Worm (Caenorhabditis elegans) whole organism, late embryonic: Measurements from ENCODE around the gene cox-18.
"Not testable (repeated sequence)": the region's sequence is repeated elsewhere in the genome, so short reads cannot be mapped to it uniquely, and the experiment has no call there.

Experiments
- C08G9.2 ChIP-seq: sonication (generic microtip); optimal IDR thresholded peaks from 2 replicates; lab custom pipeline; 2016; ENCODE audit warnings: mild to moderate bottlenecking, missing genetic modification characterization, moderate library complexity, missing compliant biosample characterization
- F13H6.1 ChIP-seq: sonication (generic microtip); optimal IDR thresholded peaks from 2 replicates; lab custom pipeline; 2016; ENCODE audit warnings: missing genetic modification characterization, missing compliant biosample characterization
- T23F11.4 ChIP-seq: fragments of 200-800 bp; sonication (Bioruptor generic); optimal IDR thresholded peaks from 2 replicates; lab custom pipeline; 2018; ENCODE audit warnings: mild to moderate bottlenecking, missing genetic modification characterization, missing compliant biosample characterization
- ahr-1 ChIP-seq: sonication (generic microtip); optimal IDR thresholded peaks from 2 replicates; lab custom pipeline; 2016; ENCODE audit warnings: missing genetic modification characterization, missing compliant biosample characterization
- ceh-14 ChIP-seq: sonication (generic microtip); optimal IDR thresholded peaks from 2 replicates; lab custom pipeline; 2016; ENCODE audit warnings: missing genotype, missing genetic modification characterization, missing compliant biosample characterization
- ceh-18 ChIP-seq: sonication (generic microtip); optimal IDR thresholded peaks from 2 replicates; lab custom pipeline; 2016; ENCODE audit warnings: missing genetic modification characterization, missing compliant biosample characterization
- ceh-19 ChIP-seq: fragments of 200-800 bp; sonication (Bioruptor generic); optimal IDR thresholded peaks from 2 replicates; lab custom pipeline; 2018; ENCODE audit warnings: mild to moderate bottlenecking, missing genetic modification characterization, missing compliant biosample characterization
- ceh-2 ChIP-seq: sonication (generic microtip); optimal IDR thresholded peaks from 2 replicates; lab custom pipeline; 2016; ENCODE audit warnings: missing genotype, missing genetic modification characterization, missing compliant biosample characterization
- ceh-34 ChIP-seq: sonication (generic microtip); optimal IDR thresholded peaks from 2 replicates; lab custom pipeline; 2016; ENCODE audit warnings: mild to moderate bottlenecking, missing genetic modification characterization, missing compliant biosample characterization
- ceh-48 ChIP-seq: sonication (generic microtip); optimal IDR thresholded peaks from 2 replicates; lab custom pipeline; 2016; ENCODE audit warnings: missing genetic modification characterization, inconsistent platforms, missing compliant biosample characterization
- ceh-9 ChIP-seq: sonication (generic microtip); optimal IDR thresholded peaks from 2 replicates; lab custom pipeline; 2016; ENCODE audit warnings: mild to moderate bottlenecking, missing genetic modification characterization, inconsistent platforms, missing compliant biosample characterization
- dve-1 ChIP-seq: sonication (generic microtip); optimal IDR thresholded peaks from 2 replicates; lab custom pipeline; 2017; ENCODE audit warnings: antibody characterized with exemption, mild to moderate bottlenecking, missing genetic modification characterization, missing compliant biosample characterization
- elt-2 ChIP-seq: sonication (generic microtip); optimal IDR thresholded peaks from 2 replicates; lab custom pipeline; 2016; ENCODE audit warnings: missing genetic modification reagents, missing genetic modification characterization, missing compliant biosample characterization
- elt-4 ChIP-seq: sonication (generic microtip); optimal IDR thresholded peaks from 2 replicates; lab custom pipeline; 2016; ENCODE audit warnings: missing genetic modification characterization, missing compliant biosample characterization
- ets-4 ChIP-seq: sonication (generic microtip); optimal IDR thresholded peaks from 2 replicates; lab custom pipeline; 2016; ENCODE audit warnings: missing genetic modification characterization, missing compliant biosample characterization
- fax-1 ChIP-seq: sonication (generic microtip); optimal IDR thresholded peaks from 2 replicates; lab custom pipeline; 2016; ENCODE audit warnings: missing genotype, missing genetic modification characterization, missing compliant biosample characterization
- gmeb-2 ChIP-seq: sonication (generic microtip); optimal IDR thresholded peaks from 2 replicates; lab custom pipeline; 2016; ENCODE audit warnings: missing genetic modification characterization, inconsistent platforms, missing compliant biosample characterization
- hlh-13 ChIP-seq: fragments of 200-800 bp; sonication (Bioruptor generic); optimal IDR thresholded peaks from 2 replicates; lab custom pipeline; 2018; ENCODE audit warnings: mild to moderate bottlenecking, missing genetic modification characterization, missing compliant biosample characterization
- hlh-8 ChIP-seq: sonication (generic microtip); optimal IDR thresholded peaks from 2 replicates; lab custom pipeline; 2016; ENCODE audit warnings: missing genotype, missing genetic modification characterization, missing compliant biosample characterization
- lin-11 ChIP-seq: fragments of 200-800 bp; sonication (Bioruptor generic); optimal IDR thresholded peaks from 2 replicates; lab custom pipeline; 2018; ENCODE audit warnings: mild to moderate bottlenecking, missing genetic modification characterization, missing compliant biosample characterization
- mec-3 ChIP-seq: sonication (generic microtip); optimal IDR thresholded peaks from 2 replicates; lab custom pipeline; 2016; ENCODE audit warnings: borderline replicate concordance, missing genetic modification characterization, missing compliant biosample characterization
- nfya-1 ChIP-seq: sonication (generic microtip); optimal IDR thresholded peaks from 2 replicates; lab custom pipeline; 2017; ENCODE audit warnings: missing genetic modification characterization, mild to moderate bottlenecking, missing compliant biosample characterization, antibody characterized with exemption, moderate library complexity
- nhr-11 ChIP-seq: fragments of 150-350 bp; optimal IDR thresholded peaks from 2 replicates; lab custom pipeline; 2014; ENCODE audit warnings: missing biosample characterization, missing genetic modification characterization
- npax-4 ChIP-seq: sonication (generic microtip); optimal IDR thresholded peaks from 2 replicates; lab custom pipeline; 2016; ENCODE audit warnings: missing genetic modification characterization, missing compliant biosample characterization
- pag-3 ChIP-seq: sonication (generic microtip); optimal IDR thresholded peaks from 2 replicates; lab custom pipeline; 2016; ENCODE audit warnings: missing compliant biosample characterization, missing genetic modification characterization, borderline replicate concordance
- pat-9 ChIP-seq: fragments of 200-800 bp; sonication (Bioruptor generic); optimal IDR thresholded peaks from 2 replicates; lab custom pipeline; 2018; ENCODE audit warnings: mild to moderate bottlenecking, missing genetic modification characterization, moderate library complexity, missing compliant biosample characterization
- pha-2 ChIP-seq: sonication (generic microtip); optimal IDR thresholded peaks from 2 replicates; lab custom pipeline; 2017; ENCODE audit warnings: mild to moderate bottlenecking, missing genetic modification characterization, missing compliant biosample characterization
- pqm-1 ChIP-seq: sonication (generic microtip); optimal IDR thresholded peaks from 2 replicates; lab custom pipeline; 2016; ENCODE audit warnings: missing genetic modification characterization, missing compliant biosample characterization
- pros-1 ChIP-seq: fragments of 150-350 bp; optimal IDR thresholded peaks from 2 replicates; lab custom pipeline; 2014; ENCODE audit warnings: missing biosample characterization, missing genetic modification reagents, missing genetic modification characterization
- rnt-1 ChIP-seq: sonication (generic microtip); optimal IDR thresholded peaks from 2 replicates; lab custom pipeline; 2016; ENCODE audit warnings: missing genetic modification characterization, missing compliant biosample characterization
- tbx-7 ChIP-seq: sonication (generic microtip); optimal IDR thresholded peaks from 2 replicates; lab custom pipeline; 2016; ENCODE audit warnings: missing genotype, missing genetic modification characterization, missing compliant biosample characterization
- unc-3 ChIP-seq, 2 experiments: fragments of 200-800 bp in 1 of 2; sonication (Bioruptor generic) in 1 of 2; sonication (generic microtip) in 1 of 2; conservative IDR thresholded peaks in 1 of 2; optimal IDR thresholded peaks in 1 of 2; 2 replicates each; pipeline versions ENCODE4 v1.3.6 to Lab custom; 2016 to 2022; ENCODE audit warnings: missing compliant biosample characterization in 2 of 2, missing genetic modification characterization in 2 of 2, missing genetic modification reagents in 1 of 2
- unc-42 ChIP-seq: sonication (generic microtip); optimal IDR thresholded peaks from 2 replicates; lab custom pipeline; 2016; ENCODE audit warnings: missing genotype, missing genetic modification characterization, missing compliant biosample characterization
- unc-86 ChIP-seq: sonication (generic microtip); optimal IDR thresholded peaks from 2 replicates; lab custom pipeline; 2016; ENCODE audit warnings: missing genetic modification characterization, missing compliant biosample characterization
- ztf-16 ChIP-seq: sonication (generic microtip); optimal IDR thresholded peaks from 2 replicates; lab custom pipeline; 2017; ENCODE audit warnings: missing genetic modification characterization, missing compliant biosample characterization

The cox-18 gene

ce11 chrIV:1097153-1097552 lies at the start of gene cox-18:
TSS of gene cox-18 (plus strand) at chrIV:1097453.
- TF ChIP-seq unc-3 (GFP tag; conservative IDR thresholded peaks at IDR 0.05; lab: Robert Waterston, UW) (no peak), unc-3 (tag; optimal IDR thresholded peaks at IDR 0.05; lab: Kevin White, UChicago) (no peak), ceh-14 (tag; lab: Kevin White, UChicago) (no peak), hlh-8 (tag; lab: Kevin White, UChicago) (no peak)

DNA sequence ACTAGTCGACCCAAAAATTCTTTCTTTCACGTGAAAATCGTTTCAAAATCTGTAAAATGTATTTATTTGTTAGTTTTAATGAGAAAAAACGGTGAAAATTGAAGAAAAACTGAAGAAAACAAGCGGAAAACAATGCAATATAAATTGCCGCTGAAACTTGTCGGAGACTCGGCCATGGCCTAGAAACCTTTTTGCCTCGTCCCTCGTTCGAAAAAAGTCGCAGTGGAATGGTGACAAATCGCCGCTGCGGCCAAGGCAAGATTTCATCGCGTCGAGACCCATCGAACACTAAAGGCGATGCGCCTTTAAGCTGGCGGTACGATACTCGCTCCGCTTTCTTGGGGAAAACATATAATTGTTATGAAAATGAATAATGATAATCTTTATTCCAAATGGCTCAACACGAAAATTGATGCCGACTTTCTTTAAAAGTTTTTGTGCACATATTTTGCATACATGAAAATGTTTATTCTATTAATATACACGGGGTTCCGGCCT lies 45.6 kb upstream of the cox-18 start, which contains the start of gene Y55F3AM.21:
Gene Y55F3AM.21, minus strand, starts transcription at position 51 of the 498 bp plus-strand sequence.
- not testable (repeated sequence) for TF ChIP-seq dve-1, ets-4, pqm-1 (tag; lab: Kevin White, UChicago)

ce11 chrIV:1053989-1054388 lies 43.3 kb upstream of the cox-18 start:
- TF ChIP-seq ceh-34 (no peak), ztf-16 (no peak), elt-4 (peak; percentile 12), ceh-18 (tag; lab: Kevin White, UChicago) (no peak), tbx-7 (tag; lab: Kevin White, UChicago) (no peak)

- no peak for TF ChIP-seq pag-3 (tag; lab: Kevin White, UChicago)
- no peak for TF ChIP-seq fax-1 (tag; lab: Kevin White, UChicago)
- TF ChIP-seq ceh-9 (tag; lab: Kevin White, UChicago): no peak
- no peak for TF ChIP-seq rnt-1
- no peak for TF ChIP-seq pha-2 (tag; lab: Kevin White, UChicago)
- no peak for TF ChIP-seq C08G9.2
- TF ChIP-seq npax-4: no peak
- no peak for TF ChIP-seq ceh-19
- TF ChIP-seq nfya-1 (tag; lab: Kevin White, UChicago): no peak
- no peak for TF ChIP-seq unc-86 (tag; lab: Kevin White, UChicago)
- no peak for TF ChIP-seq nhr-11
- no peak for TF ChIP-seq hlh-13
- no peak for TF ChIP-seq elt-2 (tag; lab: Kevin White, UChicago)
- TF ChIP-seq F13H6.1 (tag; lab: Kevin White, UChicago): no peak
- TF ChIP-seq ceh-2 (tag; lab: Kevin White, UChicago): no peak
- no peak for TF ChIP-seq ceh-48
- no peak for TF ChIP-seq pqm-1 (tag; lab: Kevin White, UChicago)
- TF ChIP-seq, all 69 proteins: peak for 0
Observed at ce11 chrIV:1054736-1055135, 42.5 kb upstream of the cox-18 start, which contains the start of gene dcap-1. TSS of gene dcap-1 (minus strand) at chrIV:1054794.

DNA sequence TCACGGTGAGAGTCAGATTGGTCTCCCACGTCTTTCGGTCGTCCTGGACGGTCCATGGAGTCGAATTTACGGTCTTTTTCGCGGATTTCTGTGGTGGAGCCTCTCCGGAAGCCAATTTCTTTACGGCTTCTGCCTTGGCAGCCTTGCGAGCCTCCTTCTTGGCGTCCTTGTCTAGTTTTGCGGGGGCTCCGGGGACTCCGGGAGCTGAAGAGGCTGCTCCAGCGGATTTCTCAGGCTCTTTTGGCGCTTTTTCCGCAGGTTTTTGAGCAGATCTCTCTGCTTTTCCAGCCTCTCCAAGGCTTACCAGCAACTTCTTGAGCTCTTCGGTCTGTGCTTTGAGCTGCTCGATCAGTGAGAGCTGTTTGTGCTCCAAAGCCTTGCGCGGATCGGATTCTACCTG lies 41.5 kb upstream of the cox-18 start:
- TF ChIP-seq ahr-1 (tag; lab: Kevin White, UChicago) (no peak), pros-1 (tag; lab: Kevin White, UChicago) (peak; percentile 16)

DNA sequence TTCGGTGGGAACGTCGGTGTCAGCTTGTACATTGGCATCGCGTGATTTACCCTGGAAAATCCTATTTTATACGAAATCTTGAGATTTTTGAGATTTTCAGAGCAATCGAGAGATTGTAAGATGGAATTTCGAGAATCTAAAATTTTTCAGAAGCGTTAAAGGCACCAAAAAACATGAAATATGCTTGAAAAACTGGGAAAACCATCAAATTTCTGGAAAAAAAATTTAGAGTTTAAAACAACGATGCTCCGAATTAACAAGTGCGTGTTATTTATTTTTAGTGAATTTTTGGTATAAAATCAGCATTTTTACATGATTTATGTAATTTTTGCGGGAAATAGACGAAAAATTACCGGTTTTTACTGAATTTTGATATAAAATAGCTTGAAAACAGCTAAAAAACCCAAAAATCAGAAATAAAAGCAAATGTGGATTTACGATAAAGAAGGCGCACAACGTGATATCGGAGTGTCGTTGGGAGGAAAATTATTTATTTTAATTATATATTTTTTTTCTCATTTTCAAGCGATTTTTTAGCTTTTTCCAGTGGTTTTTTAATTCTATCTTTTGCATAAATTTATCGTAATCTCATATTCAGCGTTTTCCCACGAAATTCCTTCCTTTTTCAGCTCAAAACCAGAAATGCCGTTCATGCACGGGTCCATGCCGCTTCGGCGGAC lies 40.9 kb upstream of the cox-18 start, which contains the start of the genes Y55F3AM.13 and mrps-25:
Gene Y55F3AM.13, minus strand, starts transcription at position 51 of the 680 bp plus-strand sequence.
Gene mrps-25, plus strand, starts transcription at position 630 of the 680 bp plus-strand sequence.
- TF ChIP-seq T23F11.4 (no peak), rnt-1 (no peak), pat-9 (tag; lab: Kevin White, UChicago) (no peak), unc-42 (tag; lab: Kevin White, UChicago) (peak; percentile 18), lin-11 (tag; lab: Kevin White, UChicago) (no peak), pros-1 (tag; lab: Kevin White, UChicago) (no peak), F13H6.1 (tag; lab: Kevin White, UChicago) (no peak), mec-3 (tag; lab: Kevin White, UChicago) (no peak), hlh-8 (tag; lab: Kevin White, UChicago) (no peak), hlh-13 (no peak), ets-4 (tag; lab: Kevin White, UChicago) (no peak), gmeb-2 (tag; lab: Kevin White, UChicago) (peak; percentile 11), ahr-1 (tag; lab: Kevin White, UChicago) (no peak), elt-4 (no peak), elt-2 (tag; lab: Kevin White, UChicago) (peak; percentile 4), ceh-14 (tag; lab: Kevin White, UChicago) (no peak)
